Fruit fly (Drosophila melanogaster) whole organism, wandering third instar larva: ENCODE measurements around the gene Gclc.
A peak's percentile ranks its signal among the peaks of the same experiment; 100 is the strongest.

ENCODE experiments used
- Abd-B ChIP-seq: fragments of >200 bp; optimal IDR thresholded peaks from 2 replicates; lab custom pipeline; 2017; ENCODE audit warnings: missing biosample characterization, missing genetic modification characterization
- Dfd ChIP-seq: fragments of >200 bp; optimal IDR thresholded peaks from 2 replicates; lab custom pipeline; 2017; ENCODE audit warnings: missing biosample characterization, missing genetic modification characterization
- Hnf4 ChIP-seq: fragments of 200-800 bp; sonication (Bioruptor generic); optimal IDR thresholded peaks from 2 replicates; lab custom pipeline; 2016; ENCODE audit warnings: missing biosample characterization, mild to moderate bottlenecking, missing genetic modification characterization
- Myc ChIP-seq: fragments of >200 bp; optimal IDR thresholded peaks from 2 replicates; lab custom pipeline; 2017
- Rel ChIP-seq, 2 experiments: fragments of 200-800 bp; sonication (Bioruptor generic) in 1 of 2; optimal IDR thresholded peaks; 2 replicates in 1 of 2; 3 replicates in 1 of 2; lab custom pipeline; 2016 to 2019; ENCODE audit warnings: mild to moderate bottlenecking in 2 of 2, missing biosample characterization in 2 of 2, missing genetic modification characterization in 2 of 2, moderate library complexity in 1 of 2
- Vsx2 ChIP-seq: fragments of 200-300, 225-300 bp; sonication (Bioruptor generic); optimal IDR thresholded peaks from 2 replicates; lab custom pipeline; 2018; ENCODE audit warnings: missing biosample characterization, missing genetic modification characterization; ENCODE audit not compliant: partially characterized antibody
- dmrt93B ChIP-seq: fragments of 200-800 bp; sonication (Bioruptor generic); optimal IDR thresholded peaks from 2 replicates; lab custom pipeline; 2018; ENCODE audit warnings: missing biosample characterization, mild to moderate bottlenecking, missing genetic modification characterization
- fru ChIP-seq: fragments of 200-800 bp; sonication (Bioruptor generic); optimal IDR thresholded peaks from 3 replicates; lab custom pipeline; 2016; ENCODE audit warnings: missing biosample characterization, mild to moderate bottlenecking, missing genetic modification characterization
- h ChIP-seq: fragments of 200-800 bp; sonication (Bioruptor generic); optimal IDR thresholded peaks from 3 replicates; lab custom pipeline; 2016; ENCODE audit warnings: missing biosample characterization, mild to moderate bottlenecking, missing genetic modification characterization
- jim ChIP-seq: fragments of 175-275, 200-325 bp; sonication (Bioruptor generic); optimal IDR thresholded peaks from 2 replicates; lab custom pipeline; 2016; ENCODE audit warnings: missing biosample characterization, mild to moderate bottlenecking, missing genetic modification characterization
- pan ChIP-seq: fragments of >200 bp; optimal IDR thresholded peaks from 2 replicates; lab custom pipeline; 2017
- psq ChIP-seq: fragments of 200-800 bp; sonication (Bioruptor generic); optimal IDR thresholded peaks from 3 replicates; lab custom pipeline; 2017; ENCODE audit warnings: missing biosample characterization, mild to moderate bottlenecking, missing genetic modification characterization, moderate library complexity
- rgr ChIP-seq: fragments of 200-800 bp; sonication (Bioruptor generic); optimal IDR thresholded peaks from 3 replicates; lab custom pipeline; 2016; ENCODE audit warnings: missing biosample characterization, mild to moderate bottlenecking, missing genetic modification characterization
- usp ChIP-seq: fragments of >200 bp; optimal IDR thresholded peaks from 2 replicates; lab custom pipeline; 2017; ENCODE audit warnings: missing biosample characterization, missing genetic modification characterization

DNA sequence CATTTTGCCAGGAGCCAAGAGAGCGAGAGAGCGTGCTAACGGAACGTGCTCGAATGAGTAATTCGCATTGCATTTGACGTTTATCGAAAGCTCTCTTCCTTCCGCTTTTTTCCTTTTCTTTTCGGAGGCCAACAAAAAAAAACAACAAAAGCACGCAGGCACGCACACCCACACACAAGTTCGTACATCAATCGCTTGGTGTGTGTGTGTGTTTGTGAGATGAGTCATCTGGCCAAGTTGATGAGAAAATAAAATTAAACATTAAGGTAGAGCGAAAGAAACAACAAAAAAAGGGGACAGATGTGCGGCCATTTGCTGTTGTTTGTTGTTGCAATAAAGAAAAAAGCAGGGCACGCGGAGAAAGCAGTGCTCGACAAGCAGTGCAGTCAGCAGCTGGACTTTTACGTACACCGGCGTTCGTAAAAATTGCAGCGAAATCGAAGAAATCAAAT lies 52.7 kb downstream of the Gclc start:
- TF ChIP-seq fru = no peak
- no peak for TF ChIP-seq pan
- TF ChIP-seq Rel (GFP tag; optimal IDR thresholded peaks at IDR 0.05; lab: Kevin White, UChicago) = peak; percentile 61
- peak; percentile 3 for TF ChIP-seq Rel (tag; optimal IDR thresholded peaks at IDR 0.05; lab: Kevin White, UChicago)
- no peak for TF ChIP-seq usp (GFP tag; lab: Kevin White, UChicago)
- no peak for TF ChIP-seq rgr (GFP tag; lab: Kevin White, UChicago)
- no peak for TF ChIP-seq h (GFP tag; lab: Kevin White, UChicago)
- TF ChIP-seq Abd-B = no peak
- TF ChIP-seq Vsx2 (GFP tag; lab: Kevin White, UChicago) = no peak
- TF ChIP-seq jim = peak; percentile 4
- no peak for TF ChIP-seq Hnf4 (GFP tag; lab: Kevin White, UChicago)
- TF ChIP-seq Myc = no peak
- no peak for TF ChIP-seq Dfd
- TF ChIP-seq psq (GFP tag; lab: Kevin White, UChicago) = no peak
- no peak for TF ChIP-seq dmrt93B (GFP tag; lab: Kevin White, UChicago)
